Worm (Caenorhabditis elegans): ENCODE measurements around the gene C24B9.3.

C24B9.3 gene

DNA sequence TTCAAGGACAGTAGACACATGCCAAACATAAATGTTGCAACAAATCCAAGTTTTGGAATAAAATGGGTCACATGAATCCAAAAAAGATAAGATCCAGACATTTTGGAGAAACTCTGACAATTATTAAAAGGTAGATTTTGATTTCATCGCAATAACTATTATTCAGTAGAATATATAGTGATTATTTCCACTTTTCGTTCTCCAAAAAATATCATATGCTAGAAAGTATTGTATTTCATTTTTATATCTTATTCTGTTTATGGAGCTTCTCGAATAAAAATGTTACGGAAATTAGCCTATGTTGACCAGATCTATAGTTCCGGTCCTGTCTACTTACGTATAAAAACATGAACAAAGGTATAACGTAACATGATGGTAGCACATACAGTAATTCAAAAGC lies 15.7 kb upstream of the C24B9.3 start, which contains the start of gene str-13:
TSS of gene str-13 (minus strand) at position 101 of the 400 bp plus-strand sequence.
- TF ChIP-seq ceh-27 (GFP tag; optimal IDR thresholded peaks at IDR 0.05) (no peak), Y67H2A.10 (GFP tag; conservative IDR thresholded peaks at IDR 0.05) (no peak), dpff-1 (tag; optimal IDR thresholded peaks at IDR 0.05) (no peak), F55B11.4 (tag; optimal IDR thresholded peaks at IDR 0.05; ENCODE audit: borderline replicate concordance, insufficient read depth) (no peak), nhr-27 (tag; optimal IDR thresholded peaks at IDR 0.05) (no peak), nfya-2 (GFP tag; IDR thresholded peaks at IDR 0.05) (no peak), ZK185.1 (tag; optimal IDR thresholded peaks at IDR 0.05; ENCODE audit: poor library complexity, severe bottlenecking) (no peak), zim-3 (tag; optimal IDR thresholded peaks at IDR 0.05) (no peak), repo-1 (tag; optimal IDR thresholded peaks at IDR 0.05) (no peak), ama-1 (optimal IDR thresholded peaks at IDR 0.05) (no peak), ama-1 (GFP tag; optimal IDR thresholded peaks at IDR 0.05) (no peak), chd-7 (tag; optimal IDR thresholded peaks at IDR 0.05) (no peak), hmg-1.2 (GFP tag; IDR thresholded peaks at IDR 0.05) (no peak), let-526 (GFP tag; IDR thresholded peaks at IDR 0.05) (no peak), xnd-1 (tag; optimal IDR thresholded peaks at IDR 0.05) (no peak), him-1 (tag; optimal IDR thresholded peaks at IDR 0.05) (no peak), C17E4.6 (GFP tag; IDR thresholded peaks at IDR 0.05) (no peak), akir-1 (GFP tag; optimal IDR thresholded peaks at IDR 0.05) (no peak), T07F8.4 (tag; optimal IDR thresholded peaks at IDR 0.05) (no peak)

- TF ChIP-seq ceh-58 (GFP tag; IDR thresholded peaks at IDR 0.05), result no peak
- TF ChIP-seq gei-17 (GFP tag; optimal IDR thresholded peaks at IDR 0.05), result no peak
- TF ChIP-seq unc-130 (GFP tag; optimal IDR thresholded peaks at IDR 0.05), result no peak
- TF ChIP-seq egrh-3 (GFP tag; IDR thresholded peaks at IDR 0.05), result no peak
- no peak for TF ChIP-seq B0019.2 (GFP tag; conservative IDR thresholded peaks at IDR 0.05)
- no peak for TF ChIP-seq let-607 (tag; optimal IDR thresholded peaks at IDR 0.05)
- TF ChIP-seq mel-28 (tag; optimal IDR thresholded peaks at IDR 0.05; ENCODE audit: borderline replicate concordance), result no peak
- no peak for TF ChIP-seq D2030.7 (GFP tag; IDR thresholded peaks at IDR 0.05)
- TF ChIP-seq attf-6 (GFP tag; IDR thresholded peaks at IDR 0.05), result no peak
- no peak for TF ChIP-seq lin-26 (GFP tag; IDR thresholded peaks at IDR 0.05)
- no peak for TF ChIP-seq nhr-90 (tag; optimal IDR thresholded peaks at IDR 0.05)
- no peak for TF ChIP-seq T26A5.8 (tag; optimal IDR thresholded peaks at IDR 0.05)
- no peak for TF ChIP-seq ceh-27 (GFP tag; optimal IDR thresholded peaks at IDR 0.05)
- no peak for TF ChIP-seq Y79H2A.3 (GFP tag; conservative IDR thresholded peaks at IDR 0.05)
- no peak for TF ChIP-seq nhr-27 (tag; optimal IDR thresholded peaks at IDR 0.05)
- TF ChIP-seq pha-4 (tag; optimal IDR thresholded peaks at IDR 0.05), result no peak
- no peak for TF ChIP-seq attf-5 (GFP tag; optimal IDR thresholded peaks at IDR 0.05)
Measured at ce11 chrV:2725225-2725624, 13.8 kb upstream of the C24B9.3 start, which contains the start of gene srg-59. Gene srg-59, minus strand, starts transcription at chrV:2725325.

DNA sequence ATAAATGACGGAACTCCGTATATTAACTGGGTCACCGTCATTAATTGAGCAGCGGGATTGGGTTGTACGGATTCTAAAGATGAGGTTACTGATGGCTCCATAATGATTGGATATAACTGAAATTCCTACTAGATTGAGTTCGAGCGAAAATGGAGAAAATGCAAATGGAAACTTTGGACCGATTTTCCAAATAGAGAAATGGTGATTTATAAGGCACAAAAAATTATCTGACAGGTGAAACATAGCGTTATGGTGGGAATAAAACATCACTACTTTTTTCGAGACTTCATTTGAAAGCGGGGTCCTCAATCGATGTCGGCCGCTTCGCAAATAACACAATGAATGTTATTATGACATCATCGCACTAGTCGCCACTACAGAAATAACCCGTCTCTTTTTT lies 11.2 kb upstream of the C24B9.3 start, which contains the start of gene srg-60:
TSS of gene srg-60 (minus strand) at position 101 of the 400 bp plus-strand sequence.
- TF ChIP-seq madf-10 (tag; optimal IDR thresholded peaks at IDR 0.05) (no peak), F37B4.10 (GFP tag; IDR thresholded peaks at IDR 0.05) (no peak), atf-7 (tag; optimal IDR thresholded peaks at IDR 0.05) (no peak), lag-1 (GFP tag; IDR thresholded peaks at IDR 0.05) (no peak), ZK185.1 (tag; optimal IDR thresholded peaks at IDR 0.05; ENCODE audit: poor library complexity, severe bottlenecking) (no peak), bed-1 (GFP tag; IDR thresholded peaks at IDR 0.05) (no peak), lin-54 (GFP tag; optimal IDR thresholded peaks at IDR 0.05) (no peak), dpl-1 (GFP tag; optimal IDR thresholded peaks at IDR 0.05) (no peak), athp-1 (tag; optimal IDR thresholded peaks at IDR 0.05) (no peak), ztf-6 (GFP tag; IDR thresholded peaks at IDR 0.05) (no peak)

All from whole organism, young adult.